Fruit fly (Drosophila melanogaster) whole organism, embryonic: ENCODE data around the gene Ppi1.

ENCODE experiments used
- B-H1 ChIP-seq: fragments of 200-800 bp; sonication (Bioruptor generic); IDR thresholded peaks from 3 replicates; pipeline ENCODE4 v1.3.6; 2022; ENCODE audit warnings: missing biosample characterization, missing genetic modification characterization
- Bdp1 ChIP-seq: fragments of 200-800 bp; sonication (Bioruptor generic); optimal IDR thresholded peaks from 3 replicates; lab custom pipeline; 2016; ENCODE audit warnings: missing biosample characterization, missing genetic modification characterization
- CG10565 ChIP-seq: fragments of 200-800 bp; sonication (Bioruptor generic); optimal IDR thresholded peaks from 3 replicates; lab custom pipeline; 2016; ENCODE audit warnings: missing biosample characterization, mild to moderate bottlenecking, missing genetic modification characterization
- CG13287 ChIP-seq: fragments of 200-800 bp; sonication (Bioruptor generic); IDR thresholded peaks from 2 replicates; pipeline ENCODE4 v1.3.6; 2022; ENCODE audit warnings: missing biosample characterization, missing genetic modification characterization; ENCODE audit not compliant: partially characterized antibody
- CG13624 ChIP-seq: fragments of 200-800 bp; sonication (Bioruptor generic); optimal IDR thresholded peaks from 2 replicates; lab custom pipeline; 2016; ENCODE audit warnings: missing biosample characterization, missing genetic modification characterization
- CG14441 ChIP-seq: fragments of 200-800 bp; sonication (Bioruptor generic); IDR thresholded peaks from 2 replicates; pipeline ENCODE4 v1.3.6; 2022; ENCODE audit warnings: missing biosample characterization, missing genetic modification characterization
- CG14667 ChIP-seq: fragments of 200-800 bp; sonication (Bioruptor generic); IDR thresholded peaks from 2 replicates; pipeline ENCODE4 v1.3.6; 2022; ENCODE audit warnings: missing biosample characterization, missing genetic modification characterization
- CG14965 ChIP-seq: fragments of 200-800 bp; sonication (Bioruptor generic); optimal IDR thresholded peaks from 2 replicates; lab custom pipeline; 2016; ENCODE audit warnings: missing biosample characterization, missing genetic modification characterization, borderline replicate concordance
- CG1602 ChIP-seq: fragments of 200-800 bp; sonication (Bioruptor generic); optimal IDR thresholded peaks from 3 replicates; lab custom pipeline; 2016; ENCODE audit warnings: missing biosample characterization, missing genetic modification characterization
- CG1832 ChIP-seq: fragments of 200-800 bp; sonication (Bioruptor generic); optimal IDR thresholded peaks from 2 replicates; lab custom pipeline; 2017; ENCODE audit warnings: missing biosample characterization, mild to moderate bottlenecking, missing genetic modification characterization, inconsistent platforms
- CG18476 ChIP-seq: fragments of 200-800 bp; sonication (Bioruptor generic); optimal IDR thresholded peaks from 2 replicates; lab custom pipeline; 2016; ENCODE audit warnings: missing biosample characterization, mild to moderate bottlenecking, missing genetic modification characterization
- CG2875 ChIP-seq: fragments of 200-800 bp; sonication (Bioruptor generic); optimal IDR thresholded peaks from 2 replicates; lab custom pipeline; 2017; ENCODE audit warnings: missing biosample characterization, mild to moderate bottlenecking, missing genetic modification characterization, missing genetic modification reagents
- CG32767 ChIP-seq: fragments of 200-800 bp; sonication (Bioruptor generic); IDR thresholded peaks from 2 replicates; pipeline ENCODE4 v1.3.6; 2022; ENCODE audit warnings: missing biosample characterization, missing genetic modification characterization
- CG3281 ChIP-seq: fragments of 200-800 bp; sonication (Bioruptor generic); optimal IDR thresholded peaks from 3 replicates; lab custom pipeline; 2017; ENCODE audit warnings: missing biosample characterization, mild to moderate bottlenecking, missing genetic modification characterization
- CG34376 ChIP-seq: fragments of 200-800 bp; sonication (Bioruptor generic); optimal IDR thresholded peaks from 2 replicates; lab custom pipeline; 2018; ENCODE audit warnings: missing biosample characterization, mild to moderate bottlenecking, missing genetic modification characterization
- CG6791 ChIP-seq: fragments of 200-800 bp; sonication (Bioruptor generic); IDR thresholded peaks from 3 replicates; pipeline ENCODE4 v1.3.6; 2022; ENCODE audit warnings: missing biosample characterization, missing genetic modification characterization; ENCODE audit not compliant: partially characterized antibody
- CG7372 ChIP-seq: fragments of 200-800 bp; sonication (Bioruptor generic); IDR thresholded peaks from 2 replicates; pipeline ENCODE4 v1.3.6; 2022; ENCODE audit warnings: missing biosample characterization, missing genetic modification characterization
- CG8359 ChIP-seq: fragments of 200-800 bp; sonication (Bioruptor generic); optimal IDR thresholded peaks from 2 replicates; lab custom pipeline; 2017; ENCODE audit warnings: missing biosample characterization, mild to moderate bottlenecking, missing genetic modification characterization, borderline replicate concordance
- CG9215 ChIP-seq: fragments of 200-800 bp; sonication (Bioruptor generic); IDR thresholded peaks from 2 replicates; pipeline ENCODE4 v1.3.6; 2022; ENCODE audit warnings: missing biosample characterization, missing genetic modification characterization
- CG9876 ChIP-seq: fragments of 200-800 bp; sonication (Bioruptor generic); optimal IDR thresholded peaks from 2 replicates; lab custom pipeline; 2016; ENCODE audit warnings: missing biosample characterization, missing genetic modification characterization
- CoRest ChIP-seq: fragments of 200-800 bp; sonication (Bioruptor generic); optimal IDR thresholded peaks from 3 replicates; lab custom pipeline; 2018; ENCODE audit warnings: missing biosample characterization, mild to moderate bottlenecking, missing genetic modification characterization, moderate library complexity
- Gsc ChIP-seq: fragments of 200-800 bp; sonication (Bioruptor generic); IDR thresholded peaks from 2 replicates; pipeline ENCODE4 v1.3.6; 2022; ENCODE audit warnings: missing biosample characterization, missing genetic modification characterization
- H15 ChIP-seq: fragments of 200-800 bp; sonication (Bioruptor generic); IDR thresholded peaks from 3 replicates; pipeline ENCODE4 v1.3.6; 2022; ENCODE audit warnings: missing biosample characterization, missing genetic modification characterization
- Hr3 ChIP-seq: fragments of 200-800 bp; sonication (Bioruptor generic); optimal IDR thresholded peaks from 3 replicates; lab custom pipeline; 2016; ENCODE audit warnings: missing biosample characterization, missing genetic modification characterization
- Hr78 ChIP-seq, 2 experiments: fragments of 200-800 bp in 1 of 2; fragments of >200 bp in 1 of 2; sonication (Bioruptor generic) in 1 of 2; optimal IDR thresholded peaks; 2 replicates each; lab custom pipeline; 2017 to 2019; ENCODE audit warnings: missing biosample characterization in 2 of 2, missing genetic modification characterization in 2 of 2, mild to moderate bottlenecking in 1 of 2, moderate library complexity in 1 of 2
- Jarid2 ChIP-seq: fragments of 200-800 bp; sonication (Bioruptor generic); optimal IDR thresholded peaks from 3 replicates; lab custom pipeline; 2017; ENCODE audit warnings: mild to moderate bottlenecking, missing biosample characterization, missing genetic modification reagents, missing genetic modification characterization
- MBD-R2 ChIP-seq: fragments of 200-800 bp; sonication (Bioruptor generic); IDR thresholded peaks from 2 replicates; pipeline ENCODE4 v1.3.6; 2022; ENCODE audit warnings: missing biosample characterization, missing genetic modification characterization
- Sin3A ChIP-seq: fragments of >200 bp; optimal IDR thresholded peaks from 2 replicates; lab custom pipeline; 2018
- Sry-β ChIP-seq: fragments of 200-800 bp; sonication (Bioruptor generic); optimal IDR thresholded peaks from 2 replicates; lab custom pipeline; 2018; ENCODE audit warnings: missing biosample characterization, mild to moderate bottlenecking, missing genetic modification characterization, moderate library complexity
- Stat92E ChIP-seq, 3 experiments: fragments of >200 bp in 2 of 3; fragments of 200-800 bp in 1 of 3; sonication (Bioruptor generic) in 1 of 3; optimal IDR thresholded peaks; 2 replicates each; lab custom pipeline; 2017 to 2019; ENCODE audit warnings: missing biosample characterization in 3 of 3, missing genetic modification characterization in 3 of 3, mild to moderate bottlenecking in 1 of 3, moderate library complexity in 1 of 3
- bbx ChIP-seq: fragments of 200-800 bp; sonication (Bioruptor generic); IDR thresholded peaks from 2 replicates; pipeline ENCODE4 v1.3.6; 2022; ENCODE audit warnings: missing biosample characterization, missing genetic modification characterization; ENCODE audit not compliant: partially characterized antibody
- cato ChIP-seq: fragments of 200-800 bp; sonication (Bioruptor generic); optimal IDR thresholded peaks from 2 replicates; lab custom pipeline; 2016; ENCODE audit warnings: missing biosample characterization, missing genetic modification characterization, borderline replicate concordance
- crp ChIP-seq, 2 experiments: fragments of 200-800 bp; sonication (Bioruptor generic); optimal IDR thresholded peaks; 2 replicates in 1 of 2; 3 replicates in 1 of 2; lab custom pipeline; 2017; ENCODE audit warnings: missing biosample characterization in 2 of 2, missing genetic modification characterization in 2 of 2, mild to moderate bottlenecking in 1 of 2, moderate library complexity in 1 of 2
- fd102C ChIP-seq: fragments of 200-800 bp; sonication (Bioruptor generic); optimal IDR thresholded peaks from 2 replicates; lab custom pipeline; 2018; ENCODE audit warnings: missing biosample characterization, mild to moderate bottlenecking, missing genetic modification characterization, moderate library complexity
- fru ChIP-seq: fragments of >200 bp; optimal IDR thresholded peaks from 2 replicates; lab custom pipeline; 2017
- gcm2 ChIP-seq: fragments of 200-800 bp; sonication (Bioruptor generic); optimal IDR thresholded peaks from 2 replicates; lab custom pipeline; 2016; ENCODE audit warnings: missing biosample characterization, missing genetic modification characterization
- inv ChIP-seq: fragments of 200-800 bp; sonication (Bioruptor generic); IDR thresholded peaks from 2 replicates; pipeline ENCODE4 v1.3.6; 2022; ENCODE audit warnings: missing biosample characterization, missing genetic modification characterization; ENCODE audit not compliant: partially characterized antibody
- kay ChIP-seq: fragments of 200-800 bp; sonication (Bioruptor generic); optimal IDR thresholded peaks from 2 replicates; lab custom pipeline; 2016; ENCODE audit warnings: missing biosample characterization, missing genetic modification characterization
- lab ChIP-seq: fragments of 200-800 bp; sonication (Bioruptor generic); optimal IDR thresholded peaks from 3 replicates; lab custom pipeline; 2017; ENCODE audit warnings: missing biosample characterization, missing genetic modification characterization, mild to moderate bottlenecking, moderate library complexity, missing genetic modification reagents
- nerfin-2 ChIP-seq: fragments of 200-800 bp; sonication (Bioruptor generic); IDR thresholded peaks from 2 replicates; pipeline ENCODE4 v1.3.6; 2022; ENCODE audit warnings: missing biosample characterization, missing genetic modification characterization; ENCODE audit not compliant: partially characterized antibody
- nmo ChIP-seq: fragments of 200-800 bp; sonication (Bioruptor generic); optimal IDR thresholded peaks from 2 replicates; lab custom pipeline; 2018; ENCODE audit warnings: missing biosample characterization, mild to moderate bottlenecking, missing genetic modification characterization, moderate library complexity
- onecut ChIP-seq: fragments of 200-800 bp; sonication (Bioruptor generic); IDR thresholded peaks from 2 replicates; pipeline ENCODE4 v1.3.6; 2022; ENCODE audit warnings: missing biosample characterization, missing genetic modification characterization
- pho ChIP-seq: fragments of 200-800 bp; sonication (Bioruptor generic); optimal IDR thresholded peaks from 2 replicates; lab custom pipeline; 2016; ENCODE audit warnings: missing biosample characterization, missing genetic modification characterization
- repo ChIP-seq: fragments of 200-800 bp; sonication (Bioruptor generic); optimal IDR thresholded peaks from 2 replicates; lab custom pipeline; 2016; ENCODE audit warnings: missing biosample characterization, missing genetic modification characterization
- sima ChIP-seq: fragments of 200-800 bp; sonication (Bioruptor generic); optimal IDR thresholded peaks from 2 replicates; lab custom pipeline; 2016; ENCODE audit warnings: missing biosample characterization, missing genetic modification characterization
- tap ChIP-seq: fragments of 200-800 bp; optimal IDR thresholded peaks from 3 replicates; lab custom pipeline; 2019; ENCODE audit warnings: missing biosample characterization, mild to moderate bottlenecking, missing genetic modification characterization, moderate library complexity
- tio ChIP-seq: fragments of 200-800 bp; sonication (Bioruptor generic); optimal IDR thresholded peaks from 2 replicates; lab custom pipeline; 2017; ENCODE audit warnings: missing biosample characterization, missing genetic modification characterization, inconsistent platforms
- vfl ChIP-seq: fragments of 200-800 bp; sonication (Bioruptor generic); optimal IDR thresholded peaks from 2 replicates; lab custom pipeline; 2016; ENCODE audit warnings: missing biosample characterization, missing genetic modification characterization
- zf30C ChIP-seq: fragments of 200-800 bp; sonication (Bioruptor generic); optimal IDR thresholded peaks from 3 replicates; lab custom pipeline; 2018; ENCODE audit warnings: missing biosample characterization, mild to moderate bottlenecking, missing genetic modification characterization

Ppi1 gene

DNA sequence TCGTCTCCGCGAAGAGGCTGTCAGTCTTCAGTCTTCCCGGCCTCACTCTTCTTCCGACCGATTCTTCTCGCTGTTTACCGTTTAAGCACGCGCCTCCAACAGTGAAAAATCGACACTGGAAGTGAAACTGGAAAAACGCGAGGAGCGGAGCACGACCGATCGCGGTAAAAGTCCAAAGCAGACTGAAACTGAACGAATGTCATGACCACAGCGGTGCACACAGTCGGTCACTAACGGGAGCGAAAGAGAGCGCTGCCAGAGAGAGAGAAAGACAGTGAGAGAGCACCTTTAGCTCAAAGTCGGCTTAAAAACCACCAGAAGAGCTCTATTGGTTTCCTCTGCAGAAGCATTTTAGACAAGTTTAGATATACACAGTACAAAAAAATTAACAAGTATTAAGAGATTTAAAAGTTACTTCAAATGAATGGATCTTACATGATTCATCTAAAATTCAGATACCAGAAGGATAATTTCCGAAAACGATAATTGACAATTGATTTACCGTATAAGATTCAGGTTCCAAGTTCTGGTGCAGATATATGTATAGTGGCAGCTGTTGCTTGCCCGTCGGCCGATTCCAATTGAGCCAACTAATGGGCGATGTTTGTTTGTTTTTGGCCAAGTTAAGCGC lies 31.5 kb upstream of the Ppi1 start, which contains the start of gene CG11498 (continued):
- no peak for TF ChIP-seq nerfin-2
- TF ChIP-seq CG6791: peak; percentile 41; the same call in 1 of the 3 replicates
- TF ChIP-seq Sin3A (lab: Kevin White, UChicago): no peak
- TF ChIP-seq CG3281 (GFP tag; lab: Kevin White, UChicago): no peak
- no peak for TF ChIP-seq pho (GFP tag; lab: Kevin White, UChicago)
- peak; percentile 4 for TF ChIP-seq CG1832 (GFP tag; lab: Kevin White, UChicago)
- TF ChIP-seq MBD-R2: no peak
- no peak for TF ChIP-seq fru (lab: Kevin White, UChicago)
- no peak for TF ChIP-seq tap (tag; lab: Kevin White, UChicago)
- no peak for TF ChIP-seq zf30C (GFP tag; lab: Kevin White, UChicago)
- TF ChIP-seq B-H1 (GFP tag; lab: Robert Waterston, UW): no peak
- TF ChIP-seq Hr3 (GFP tag; lab: Kevin White, UChicago): no peak
- no peak for TF ChIP-seq Stat92E (GFP tag; optimal IDR thresholded peaks at IDR 0.05; lab: Kevin White, UChicago)
- no peak for TF ChIP-seq CG7372 (GFP tag; lab: Robert Waterston, UW)
- no peak for TF ChIP-seq onecut (GFP tag; lab: Robert Waterston, UW)
- no peak for TF ChIP-seq CG2875
- TF ChIP-seq CG13624: no peak
- no peak for TF ChIP-seq CG9876 (GFP tag; lab: Kevin White, UChicago)
- no peak for TF ChIP-seq CG14667 (GFP tag; lab: Robert Waterston, UW)
- TF ChIP-seq Hr78 (GFP tag; optimal IDR thresholded peaks at IDR 0.05; lab: Kevin White, UChicago): peak in 1 of 2 experiments; percentile 50
- TF ChIP-seq tio: no peak
- TF ChIP-seq fd102C (GFP tag; lab: Kevin White, UChicago): no peak
- no peak for TF ChIP-seq CG34376 (GFP tag; lab: Kevin White, UChicago)
- no peak for TF ChIP-seq nmo
- TF ChIP-seq Gsc (GFP tag; lab: Robert Waterston, UW): no peak
- no peak for TF ChIP-seq CG32767 (GFP tag; lab: Robert Waterston, UW)
- TF ChIP-seq CG10565: no peak
- TF ChIP-seq cato (GFP tag; lab: Kevin White, UChicago): no peak
- no peak for TF ChIP-seq Bdp1
- TF ChIP-seq bbx: 0 out of 2 replicates have a peak, but pooled peaks have one; percentile 35
- no peak for TF ChIP-seq crp (GFP tag; optimal IDR thresholded peaks at IDR 0.05; lab: Kevin White, UChicago)
- no peak for TF ChIP-seq CG1602 (GFP tag; lab: Kevin White, UChicago)
- TF ChIP-seq kay (GFP tag; lab: Kevin White, UChicago): no peak
- TF ChIP-seq Jarid2 (GFP tag; lab: Kevin White, UChicago): peak; percentile 67
- TF ChIP-seq H15: no peak
- no peak for TF ChIP-seq Sry-β (GFP tag; lab: Kevin White, UChicago)
- TF ChIP-seq CG13287 (GFP tag; lab: Robert Waterston, UW): peak; percentile 11; the same call in 1 of the 2 replicates
- TF ChIP-seq vfl (GFP tag; lab: Kevin White, UChicago): no peak
- no peak for TF ChIP-seq lab (GFP tag; lab: Kevin White, UChicago)
- no peak for TF ChIP-seq CG8359 (GFP tag; lab: Kevin White, UChicago)
- no peak for TF ChIP-seq repo (GFP tag; lab: Kevin White, UChicago)
- TF ChIP-seq CoRest: no peak
- TF ChIP-seq CG14441: no peak
- TF ChIP-seq inv: no peak
- TF ChIP-seq sima (GFP tag; lab: Kevin White, UChicago): no peak
- TF ChIP-seq gcm2: no peak
- no peak for TF ChIP-seq CG18476 (GFP tag; lab: Kevin White, UChicago)
- no peak for TF ChIP-seq CG9215
- no peak for TF ChIP-seq CG14965 (GFP tag; lab: Kevin White, UChicago)
